Fruit fly (Drosophila melanogaster): ENCODE results near the gene CG4907.
A peak's percentile ranks its signal among the peaks of the same experiment; 100 is the strongest.

The CG4907 gene

DNA sequence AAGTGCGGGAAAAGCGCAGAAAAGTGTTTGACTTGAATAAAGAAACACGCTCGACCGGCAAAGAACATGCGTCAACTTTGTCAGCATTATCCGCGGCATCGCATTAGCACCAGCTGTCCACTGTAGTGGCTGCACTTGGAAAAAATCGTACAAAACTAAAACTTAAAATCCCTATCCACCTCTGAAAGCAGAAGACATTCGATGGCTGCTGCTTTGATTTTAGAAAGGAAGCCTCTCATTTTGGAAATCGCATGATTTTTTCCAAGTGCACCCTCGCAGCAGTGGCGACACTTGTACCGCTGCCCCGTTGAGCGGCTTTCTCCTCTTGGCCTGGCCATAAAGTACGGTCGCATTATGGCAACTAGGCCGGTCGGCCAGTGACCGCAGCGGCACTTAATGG is 46.3 kb downstream of the CG4907 start (continued):
- TF ChIP-seq aop (GFP tag; IDR thresholded peaks at IDR 0.05) (no peak), zfh2 (GFP tag; optimal IDR thresholded peaks at IDR 0.05) (no peak), CG11560 (tag; IDR thresholded peaks at IDR 0.05) (0 out of 3 replicates have a peak, but pooled peaks have one; percentile 32), CG17328 (GFP tag; IDR thresholded peaks at IDR 0.05) (peak; percentile 60), CG9932 (GFP tag; IDR thresholded peaks at IDR 0.05) (peak; percentile 15; the same call in 1 of the 2 replicates), CG10366 (GFP tag; IDR thresholded peaks at IDR 0.05) (peak; percentile 59), unpg (GFP tag; optimal IDR thresholded peaks at IDR 0.05) (peak; percentile 59), repo (GFP tag; optimal IDR thresholded peaks at IDR 0.05) (no peak), chn (GFP tag; optimal IDR thresholded peaks at IDR 0.05) (peak; percentile 41), Stat92E (GFP tag; optimal IDR thresholded peaks at IDR 0.05) (no peak), CG12155 (GFP tag; optimal IDR thresholded peaks at IDR 0.05) (no peak), ro (GFP tag; IDR thresholded peaks at IDR 0.05) (0 out of 2 replicates have a peak, but pooled peaks have one; percentile 13), CG32772 (GFP tag; IDR thresholded peaks at IDR 0.05) (peak; percentile 63), Gsc (GFP tag; IDR thresholded peaks at IDR 0.05) (no peak), Fer1 (GFP tag; optimal IDR thresholded peaks at IDR 0.05) (no peak), grau (tag; optimal IDR thresholded peaks at IDR 0.05) (peak; percentile 35), al (GFP tag; IDR thresholded peaks at IDR 0.05) (0 out of 2 replicates have a peak, but pooled peaks have one; percentile 17), Six4 (GFP tag; optimal IDR thresholded peaks at IDR 0.05) (peak; percentile 10), CG18764 (GFP tag; optimal IDR thresholded peaks at IDR 0.05) (no peak), fd102C (GFP tag; optimal IDR thresholded peaks at IDR 0.05) (no peak), Myb (GFP tag; optimal IDR thresholded peaks at IDR 0.05) (peak; percentile 12), crol (GFP tag; IDR thresholded peaks at IDR 0.05) (no peak), CG10979 (tag; optimal IDR thresholded peaks at IDR 0.05) (peak; percentile 55), D19B (GFP tag; optimal IDR thresholded peaks at IDR 0.05) (no peak), CG4707 (GFP tag; optimal IDR thresholded peaks at IDR 0.05) (peak; percentile 17), CG30431 (GFP tag; optimal IDR thresholded peaks at IDR 0.05) (peak; percentile 42), pan (optimal IDR thresholded peaks at IDR 0.05) (no peak), pan (GFP tag; optimal IDR thresholded peaks at IDR 0.05 in 1 of 2, IDR thresholded peaks at IDR 0.05 in 1 of 2) (peak in 1 of 2 experiments; percentile 34), Pdp1 (GFP tag; optimal IDR thresholded peaks at IDR 0.05) (peak; percentile 17 to 35), row (GFP tag; IDR thresholded peaks at IDR 0.05) (peak; percentile 69), emc (GFP tag; optimal IDR thresholded peaks at IDR 0.05) (no peak), CG8388 (GFP tag; optimal IDR thresholded peaks at IDR 0.05) (peak; percentile 33), Dfd (GFP tag; optimal IDR thresholded peaks at IDR 0.05) (no peak), CG14710 (tag; optimal IDR thresholded peaks at IDR 0.05) (peak; percentile 0), CG9727 (GFP tag; optimal IDR thresholded peaks at IDR 0.05) (peak; percentile 30), Oli (tag; optimal IDR thresholded peaks at IDR 0.05) (peak; percentile 54), H2.0 (GFP tag; IDR thresholded peaks at IDR 0.05) (peak; percentile 54), bcd (GFP tag; optimal IDR thresholded peaks at IDR 0.05) (peak; percentile 35), CG34376 (GFP tag; optimal IDR thresholded peaks at IDR 0.05) (no peak), Ets97D (GFP tag; optimal IDR thresholded peaks at IDR 0.05) (no peak), CG16863 (GFP tag; optimal IDR thresholded peaks at IDR 0.05) (peak; percentile 18), CG5953 (GFP tag; IDR thresholded peaks at IDR 0.05) (0 out of 2 replicates have a peak, but pooled peaks have one; percentile 38), CG31441 (GFP tag; IDR thresholded peaks at IDR 0.05) (peak; percentile 23; the same call in 1 of the 2 replicates), Xrp1 (GFP tag; IDR thresholded peaks at IDR 0.05) (peak; percentile 37; the same call in 1 of the 2 replicates), sim (GFP tag; IDR thresholded peaks at IDR 0.05) (no peak), CG11093 (GFP tag; IDR thresholded peaks at IDR 0.05) (0 out of 3 replicates have a peak, but pooled peaks have one; percentile 51), schlank (tag; optimal IDR thresholded peaks at IDR 0.05) (no peak), br (optimal IDR thresholded peaks at IDR 0.05) (no peak), luna (GFP tag; optimal IDR thresholded peaks at IDR 0.05) (no peak), gfzf (GFP tag; optimal IDR thresholded peaks at IDR 0.05) (no peak), Mes4 (GFP tag; optimal IDR thresholded peaks at IDR 0.05) (peak; percentile 16), croc (GFP tag; conservative IDR thresholded peaks at IDR 0.05) (peak; percentile 20; the same call in 2 of the 3 replicates)

Measured in whole organism, embryonic.